Worm (Caenorhabditis elegans): ENCODE data around the gene wago-4.

Gene wago-4

DNA sequence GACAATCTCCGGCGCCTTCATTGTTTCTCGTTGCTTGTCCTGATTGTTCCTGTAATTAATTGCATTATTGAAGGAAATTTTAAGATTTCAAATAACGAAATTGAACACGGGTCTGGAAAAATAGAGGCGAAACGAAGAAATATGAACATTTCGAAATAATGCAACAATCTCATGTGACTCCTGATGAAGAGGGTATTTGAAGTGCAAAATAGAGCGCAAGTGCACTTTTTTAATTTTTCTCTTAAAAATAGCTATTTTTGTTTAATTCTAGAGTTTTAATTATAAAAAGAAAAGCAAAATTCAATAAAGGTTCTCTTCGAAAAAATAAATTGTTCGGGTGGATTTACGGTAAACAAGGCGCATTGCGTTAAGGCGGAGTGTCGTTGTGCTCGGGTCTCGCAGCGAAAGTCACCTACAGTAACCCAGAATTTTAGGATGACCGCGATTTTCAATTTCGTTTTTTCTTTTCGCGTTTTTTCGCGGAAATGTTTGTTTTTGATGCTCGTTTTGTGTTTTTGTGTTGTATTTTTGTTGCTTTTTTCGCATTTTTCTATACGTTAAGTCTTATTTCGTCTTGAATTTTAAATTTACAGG, at the start of gene wago-4, which contains the start of gene F58G1.2:
wago-4 (plus strand) TSS at position 592 of the 594 bp plus-strand sequence.
F58G1.2 (minus strand) TSS at position 51 of the 594 bp plus-strand sequence.
- TF ChIP-seq ztf-23 (GFP tag; IDR thresholded peaks at IDR 0.05), result no peak
- TF ChIP-seq ref-1 (GFP tag; conservative IDR thresholded peaks at IDR 0.05), result no peak
- no peak for TF ChIP-seq flt-1 (GFP tag; IDR thresholded peaks at IDR 0.05)
- TF ChIP-seq tab-1 (GFP tag; IDR thresholded peaks at IDR 0.05), result no peak
- no peak for TF ChIP-seq med-1 (GFP tag; optimal IDR thresholded peaks at IDR 0.05; ENCODE audit: insufficient read depth)
- TF ChIP-seq cog-1 (tag; optimal IDR thresholded peaks at IDR 0.05), result no peak
- no peak for TF ChIP-seq ztf-29 (GFP tag; IDR thresholded peaks at IDR 0.05)
- TF ChIP-seq T22C8.4 (GFP tag; IDR thresholded peaks at IDR 0.05), result no peak
- TF ChIP-seq klf-2 (GFP tag; conservative IDR thresholded peaks at IDR 0.05), result no peak

- no peak for TF ChIP-seq med-1 (GFP tag; optimal IDR thresholded peaks at IDR 0.05; ENCODE audit: insufficient read depth)
- TF ChIP-seq klf-2 (GFP tag; conservative IDR thresholded peaks at IDR 0.05), result no peak
- no peak for TF ChIP-seq ztf-29 (GFP tag; IDR thresholded peaks at IDR 0.05)
- TF ChIP-seq T22C8.4 (GFP tag; IDR thresholded peaks at IDR 0.05), result no peak
- TF ChIP-seq cog-1 (tag; optimal IDR thresholded peaks at IDR 0.05), result no peak
- TF ChIP-seq ztf-23 (GFP tag; IDR thresholded peaks at IDR 0.05), result no peak
- no peak for TF ChIP-seq flt-1 (GFP tag; IDR thresholded peaks at IDR 0.05)
- no peak for TF ChIP-seq tab-1 (GFP tag; IDR thresholded peaks at IDR 0.05)
- no peak for TF ChIP-seq ref-1 (GFP tag; conservative IDR thresholded peaks at IDR 0.05)
These were observed 41.2 kb upstream of the wago-4 start, which contains the start of gene gsy-1 for ce11 chrII:12878071-12878668. Gene gsy-1 (minus strand): TSS chrII:12878121.

ce11 chrII:12878697-12879096, 40.7 kb upstream of the wago-4 start:
- no peak for TF ChIP-seq flt-1 (GFP tag; IDR thresholded peaks at IDR 0.05)
- no peak for TF ChIP-seq tab-1 (GFP tag; IDR thresholded peaks at IDR 0.05)
- TF ChIP-seq ref-1 (GFP tag; conservative IDR thresholded peaks at IDR 0.05), result no peak
- TF ChIP-seq T22C8.4 (GFP tag; IDR thresholded peaks at IDR 0.05), result no peak
- TF ChIP-seq ztf-29 (GFP tag; IDR thresholded peaks at IDR 0.05), result no peak
- TF ChIP-seq ztf-23 (GFP tag; IDR thresholded peaks at IDR 0.05), result no peak
- TF ChIP-seq cog-1 (tag; optimal IDR thresholded peaks at IDR 0.05), result no peak
- TF ChIP-seq med-1 (GFP tag; optimal IDR thresholded peaks at IDR 0.05; ENCODE audit: insufficient read depth), result no peak
- TF ChIP-seq klf-2 (GFP tag; conservative IDR thresholded peaks at IDR 0.05), result no peak

ce11 chrII:12879758-12880157, 39.6 kb upstream of the wago-4 start:
- TF ChIP-seq ref-1 (GFP tag; conservative IDR thresholded peaks at IDR 0.05), result no peak
- no peak for TF ChIP-seq ztf-29 (GFP tag; IDR thresholded peaks at IDR 0.05)
- no peak for TF ChIP-seq ztf-23 (GFP tag; IDR thresholded peaks at IDR 0.05)
- no peak for TF ChIP-seq klf-2 (GFP tag; conservative IDR thresholded peaks at IDR 0.05)
- no peak for TF ChIP-seq tab-1 (GFP tag; IDR thresholded peaks at IDR 0.05)
- TF ChIP-seq med-1 (GFP tag; optimal IDR thresholded peaks at IDR 0.05; ENCODE audit: insufficient read depth), result no peak

- TF ChIP-seq ref-1 (GFP tag; conservative IDR thresholded peaks at IDR 0.05), result no peak
- TF ChIP-seq tab-1 (GFP tag; IDR thresholded peaks at IDR 0.05), result no peak
- TF ChIP-seq T22C8.4 (GFP tag; IDR thresholded peaks at IDR 0.05), result no peak
- no peak for TF ChIP-seq med-1 (GFP tag; optimal IDR thresholded peaks at IDR 0.05; ENCODE audit: insufficient read depth)
- TF ChIP-seq ztf-29 (GFP tag; IDR thresholded peaks at IDR 0.05), result no peak
- TF ChIP-seq cog-1 (tag; optimal IDR thresholded peaks at IDR 0.05), result no peak
- TF ChIP-seq klf-2 (GFP tag; conservative IDR thresholded peaks at IDR 0.05), result no peak
- TF ChIP-seq flt-1 (GFP tag; IDR thresholded peaks at IDR 0.05), result no peak
- TF ChIP-seq ztf-23 (GFP tag; IDR thresholded peaks at IDR 0.05), result no peak
These were observed 38.9 kb upstream of the wago-4 start, which contains the start of gene F35C5.1 for ce11 chrII:12880406-12880805. Gene F35C5.1 (plus strand): TSS chrII:12880804.

DNA sequence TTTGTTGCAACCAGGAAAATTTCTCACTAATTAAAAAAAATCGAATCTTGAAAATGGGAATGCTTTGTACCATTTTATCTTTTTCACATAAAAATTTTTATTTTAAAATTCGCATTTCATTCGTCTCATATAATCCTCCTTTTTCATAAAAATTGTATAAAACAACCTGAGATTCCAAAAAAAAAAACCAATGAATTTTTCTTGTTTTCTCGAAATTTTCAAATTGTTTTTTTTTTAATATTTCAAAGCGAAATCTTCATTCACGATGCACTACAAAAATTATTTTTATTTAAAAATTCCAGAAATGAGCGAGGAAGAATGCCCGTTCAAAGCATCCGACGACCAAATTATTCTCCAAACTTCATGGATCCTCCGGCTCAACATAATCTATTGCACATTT, 34.4 kb upstream of the wago-4 start, which contains the start of gene sra-14:
sra-14 (plus strand) TSS at position 301 of the 400 bp plus-strand sequence.
- TF ChIP-seq med-1 (GFP tag; optimal IDR thresholded peaks at IDR 0.05; ENCODE audit: insufficient read depth), result no peak
- no peak for TF ChIP-seq cog-1 (tag; optimal IDR thresholded peaks at IDR 0.05)
- TF ChIP-seq ztf-23 (GFP tag; IDR thresholded peaks at IDR 0.05), result no peak
- TF ChIP-seq klf-2 (GFP tag; conservative IDR thresholded peaks at IDR 0.05), result no peak
- TF ChIP-seq ztf-29 (GFP tag; IDR thresholded peaks at IDR 0.05), result no peak
- no peak for TF ChIP-seq T22C8.4 (GFP tag; IDR thresholded peaks at IDR 0.05)
- no peak for TF ChIP-seq ref-1 (GFP tag; conservative IDR thresholded peaks at IDR 0.05)
- TF ChIP-seq flt-1 (GFP tag; IDR thresholded peaks at IDR 0.05), result no peak
- TF ChIP-seq tab-1 (GFP tag; IDR thresholded peaks at IDR 0.05), result no peak

DNA sequence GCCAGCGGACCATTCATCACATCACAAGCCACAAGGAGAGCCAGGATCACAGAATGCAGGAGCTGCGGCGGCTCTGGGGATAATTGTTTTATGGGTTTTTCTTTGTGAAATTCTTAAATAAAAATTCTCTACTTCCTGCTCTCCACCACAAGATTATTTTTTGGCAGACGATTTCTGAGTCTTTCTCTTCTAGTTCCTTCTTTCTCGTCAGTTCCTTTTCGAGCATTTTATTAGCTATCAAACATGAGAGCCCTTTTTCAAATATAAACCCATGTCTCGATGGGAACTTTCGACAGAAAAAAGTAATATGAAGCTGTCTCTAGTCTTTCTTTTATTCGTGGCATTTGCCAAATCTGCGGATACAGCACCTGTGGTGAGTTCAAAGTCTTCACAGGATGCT, 30.9 kb upstream of the wago-4 start, which contains the start of gene F35C5.3:
F35C5.3 (plus strand) TSS at position 301 of the 400 bp plus-strand sequence.
- no peak for TF ChIP-seq cog-1 (tag; optimal IDR thresholded peaks at IDR 0.05)
- TF ChIP-seq tab-1 (GFP tag; IDR thresholded peaks at IDR 0.05), result no peak
- TF ChIP-seq klf-2 (GFP tag; conservative IDR thresholded peaks at IDR 0.05), result no peak

DNA sequence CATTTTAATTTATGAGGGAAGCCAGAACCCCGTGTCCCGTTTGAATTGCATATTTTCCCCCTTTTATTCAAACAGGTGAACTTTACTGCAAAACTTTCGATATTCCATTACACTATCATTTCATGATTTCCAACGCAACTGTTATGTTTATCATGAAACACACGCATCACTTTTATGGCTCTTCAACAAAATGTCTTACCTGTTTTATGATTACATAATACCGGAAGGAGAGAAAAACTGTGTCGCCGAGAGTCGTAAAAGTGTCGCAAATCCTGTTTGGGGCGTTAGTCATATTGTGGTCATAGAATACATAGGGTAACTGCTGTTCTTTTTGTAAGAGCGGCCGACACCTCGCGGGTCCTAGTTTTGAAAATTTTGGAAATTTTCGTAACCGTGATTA, 26.9 kb upstream of the wago-4 start:
- no peak for TF ChIP-seq cog-1 (tag; optimal IDR thresholded peaks at IDR 0.05)
- TF ChIP-seq med-1 (GFP tag; optimal IDR thresholded peaks at IDR 0.05; ENCODE audit: insufficient read depth), result no peak
- TF ChIP-seq klf-2 (GFP tag; conservative IDR thresholded peaks at IDR 0.05), result no peak
- TF ChIP-seq tab-1 (GFP tag; IDR thresholded peaks at IDR 0.05), result no peak
- no peak for TF ChIP-seq T22C8.4 (GFP tag; IDR thresholded peaks at IDR 0.05)
- TF ChIP-seq ztf-23 (GFP tag; IDR thresholded peaks at IDR 0.05), result no peak
- TF ChIP-seq ref-1 (GFP tag; conservative IDR thresholded peaks at IDR 0.05), result no peak
- no peak for TF ChIP-seq flt-1 (GFP tag; IDR thresholded peaks at IDR 0.05)
- no peak for TF ChIP-seq ztf-29 (GFP tag; IDR thresholded peaks at IDR 0.05)

ce11 chrII:12895078-12895670, 24.2 kb upstream of the wago-4 start, which contains the start of the genes clec-62 and clec-63:
Gene clec-62 (minus strand): TSS chrII:12895128.
Gene clec-63 (plus strand): TSS chrII:12895638.
- no peak for TF ChIP-seq klf-2 (GFP tag; conservative IDR thresholded peaks at IDR 0.05)
- no peak for TF ChIP-seq flt-1 (GFP tag; IDR thresholded peaks at IDR 0.05)

Measured in whole organism, midembryonic.